Worm (Caenorhabditis elegans): ENCODE results near the gene plk-3.

Gene plk-3

ce11 chrIV:7499302-7499701, 26.3 kb upstream of the plk-3 start:
- TF ChIP-seq C08G9.2 (tag; optimal IDR thresholded peaks at IDR 0.05) = no peak

- TF ChIP-seq hlh-15 (tag; optimal IDR thresholded peaks at IDR 0.05) (no peak), K02D7.2 (tag; optimal IDR thresholded peaks at IDR 0.05) (no peak)
These were observed 24.7 kb upstream of the plk-3 start, which contains the start of gene egas-4 for ce11 chrIV:7497750-7498149. Gene egas-4 (minus strand): TSS chrIV:7497850.

ce11 chrIV:7497205-7497604, 24.2 kb upstream of the plk-3 start:
- TF ChIP-seq che-1 (tag; optimal IDR thresholded peaks at IDR 0.05) (no peak), elt-2 (tag; optimal IDR thresholded peaks at IDR 0.05) (no peak), unc-86 (tag; optimal IDR thresholded peaks at IDR 0.05) (no peak), pat-9 (tag; optimal IDR thresholded peaks at IDR 0.05) (no peak), ceh-14 (tag; optimal IDR thresholded peaks at IDR 0.05) (no peak), tbx-7 (tag; optimal IDR thresholded peaks at IDR 0.05) (no peak), nhr-232 (tag; optimal IDR thresholded peaks at IDR 0.05) (no peak), ceh-22 (tag; optimal IDR thresholded peaks at IDR 0.05) (no peak), elt-4 (tag; optimal IDR thresholded peaks at IDR 0.05) (no peak), odd-2 (tag; optimal IDR thresholded peaks at IDR 0.05) (no peak), unc-55 (GFP tag; optimal IDR thresholded peaks at IDR 0.05) (no peak), fkh-6 (tag; optimal IDR thresholded peaks at IDR 0.05) (no peak), pha-2 (tag; optimal IDR thresholded peaks at IDR 0.05) (no peak), zip-5 (tag; optimal IDR thresholded peaks at IDR 0.05) (no peak), ceh-9 (tag; optimal IDR thresholded peaks at IDR 0.05) (no peak), tbx-2 (tag; optimal IDR thresholded peaks at IDR 0.05) (no peak), sdc-2 (tag; optimal IDR thresholded peaks at IDR 0.05) (no peak), K02D7.2 (tag; optimal IDR thresholded peaks at IDR 0.05) (no peak)

- no peak for TF ChIP-seq ceh-34 (tag; optimal IDR thresholded peaks at IDR 0.05)
- no peak for TF ChIP-seq ets-4 (tag; optimal IDR thresholded peaks at IDR 0.05)
- TF ChIP-seq hlh-30 (tag; optimal IDR thresholded peaks at IDR 0.05; ENCODE audit: insufficient read depth) = no peak
- TF ChIP-seq pros-1 (tag; optimal IDR thresholded peaks at IDR 0.05) = no peak
- no peak for TF ChIP-seq ceh-19 (GFP tag; optimal IDR thresholded peaks at IDR 0.05)
- TF ChIP-seq gmeb-2 (tag; optimal IDR thresholded peaks at IDR 0.05) = no peak
- no peak for TF ChIP-seq tbx-7 (tag; optimal IDR thresholded peaks at IDR 0.05)
- TF ChIP-seq tbx-2 (tag; optimal IDR thresholded peaks at IDR 0.05) = no peak
- TF ChIP-seq pax-1 (tag; optimal IDR thresholded peaks at IDR 0.05) = no peak
- no peak for TF ChIP-seq lim-6 (tag; optimal IDR thresholded peaks at IDR 0.05)
- TF ChIP-seq pat-9 (tag; optimal IDR thresholded peaks at IDR 0.05) = no peak
- TF ChIP-seq pag-3 (tag; optimal IDR thresholded peaks at IDR 0.05; ENCODE audit: borderline replicate concordance) = no peak
- TF ChIP-seq ama-1 (optimal IDR thresholded peaks at IDR 0.05) = no peak
- no peak for TF ChIP-seq K09A11.1 (tag; optimal IDR thresholded peaks at IDR 0.05; ENCODE audit: insufficient read depth)
- TF ChIP-seq ceh-30 (tag; optimal IDR thresholded peaks at IDR 0.05) = no peak
These were observed 18.5 kb upstream of the plk-3 start, which contains the start of gene F55G1.1 for ce11 chrIV:7491464-7491863. Gene F55G1.1 (plus strand): TSS chrIV:7491764.

- TF ChIP-seq eyg-1 (tag; optimal IDR thresholded peaks at IDR 0.05) (no peak), ceh-34 (tag; optimal IDR thresholded peaks at IDR 0.05) (no peak), hlh-8 (tag; optimal IDR thresholded peaks at IDR 0.05) (no peak), fax-1 (tag; optimal IDR thresholded peaks at IDR 0.05) (no peak), syd-9 (tag; optimal IDR thresholded peaks at IDR 0.05) (no peak), nfya-1 (tag; optimal IDR thresholded peaks at IDR 0.05) (no peak), sox-4 (tag; optimal IDR thresholded peaks at IDR 0.05) (no peak), C08G9.2 (tag; optimal IDR thresholded peaks at IDR 0.05) (no peak), elt-4 (tag; optimal IDR thresholded peaks at IDR 0.05) (no peak), ceh-31 (tag; optimal IDR thresholded peaks at IDR 0.05) (no peak), ceh-48 (tag; optimal IDR thresholded peaks at IDR 0.05) (no peak)
These were observed 15.4 kb upstream of the plk-3 start for ce11 chrIV:7488457-7488783.

All from whole organism, late embryonic.